Fruit fly (Drosophila melanogaster) whole organism, embryonic: ENCODE results near the gene CG13008.

Source experiments
- B-H2 ChIP-seq: fragments of 200-800 bp; sonication (Bioruptor generic); optimal IDR thresholded peaks from 2 replicates; lab custom pipeline; 2018; ENCODE audit warnings: missing biosample characterization, mild to moderate bottlenecking, missing genetic modification characterization
- CG13624 ChIP-seq: fragments of 200-800 bp; sonication (Bioruptor generic); optimal IDR thresholded peaks from 2 replicates; lab custom pipeline; 2016; ENCODE audit warnings: missing biosample characterization, missing genetic modification characterization
- CG1647 ChIP-seq: fragments of 200-800 bp; sonication (Bioruptor generic); optimal IDR thresholded peaks from 3 replicates; lab custom pipeline; 2016; ENCODE audit warnings: missing biosample characterization, missing genetic modification characterization
- CG31388 ChIP-seq: fragments of 200-800 bp; sonication (Bioruptor generic); optimal IDR thresholded peaks from 2 replicates; lab custom pipeline; 2016; ENCODE audit warnings: missing biosample characterization, missing genetic modification characterization
- CG42726 ChIP-seq: fragments of 200-800 bp; sonication (Bioruptor generic); IDR thresholded peaks from 2 replicates; pipeline ENCODE4 v1.3.6; 2022; ENCODE audit warnings: missing biosample characterization, missing genetic modification characterization; ENCODE audit not compliant: partially characterized antibody
- Hmr ChIP-seq: fragments of 200-800 bp; sonication (Bioruptor generic); optimal IDR thresholded peaks from 3 replicates; lab custom pipeline; 2017; ENCODE audit warnings: mild to moderate bottlenecking, missing biosample characterization, missing genetic modification reagents, missing genetic modification characterization
- NK7.1 ChIP-seq: fragments of 200-800 bp; sonication (Bioruptor generic); optimal IDR thresholded peaks from 3 replicates; lab custom pipeline; 2016; ENCODE audit warnings: missing biosample characterization, missing genetic modification characterization
- dmrt11E ChIP-seq: fragments of 200-800 bp; sonication (Bioruptor generic); optimal IDR thresholded peaks from 3 replicates; lab custom pipeline; 2018; ENCODE audit warnings: missing biosample characterization, mild to moderate bottlenecking, missing genetic modification characterization, moderate library complexity
- sqz ChIP-seq: fragments of 200-800 bp; sonication (Bioruptor generic); optimal IDR thresholded peaks from 3 replicates; lab custom pipeline; 2018; ENCODE audit warnings: missing biosample characterization, mild to moderate bottlenecking, missing genetic modification characterization
- vfl ChIP-seq: fragments of 200-800 bp; sonication (Bioruptor generic); optimal IDR thresholded peaks from 2 replicates; lab custom pipeline; 2016; ENCODE audit warnings: missing biosample characterization, missing genetic modification characterization

- TF ChIP-seq CG13624 (GFP tag; lab: Kevin White, UChicago) (no peak), B-H2 (no peak), CG31388 (GFP tag; lab: Kevin White, UChicago) (no peak), Hmr (no peak), CG42726 (GFP tag; lab: Robert Waterston, UW) (no peak), NK7.1 (GFP tag; lab: Kevin White, UChicago) (no peak), sqz (no peak), CG1647 (GFP tag; lab: Kevin White, UChicago) (no peak), dmrt11E (tag; lab: Kevin White, UChicago) (no peak), vfl (GFP tag; lab: Kevin White, UChicago) (no peak)
Observed at dm6 chrX:16689339-16689738, 21.8 kb upstream of the CG13008 start.
